Worm (Caenorhabditis elegans): Measurements from ENCODE around the gene mcp-1.

- TF ChIP-seq pha-4 (tag; optimal IDR thresholded peaks at IDR 0.05) (no peak), lsy-2 (tag; optimal IDR thresholded peaks at IDR 0.05) (no peak), unc-39 (tag; optimal IDR thresholded peaks at IDR 0.05) (no peak)
Observed at ce11 chrV:5922236-5922635, 39.4 kb upstream of the mcp-1 start, which contains the start of gene srsx-18.
